Worm (Caenorhabditis elegans): ENCODE data around the gene col-145.

col-145 gene

DNA sequence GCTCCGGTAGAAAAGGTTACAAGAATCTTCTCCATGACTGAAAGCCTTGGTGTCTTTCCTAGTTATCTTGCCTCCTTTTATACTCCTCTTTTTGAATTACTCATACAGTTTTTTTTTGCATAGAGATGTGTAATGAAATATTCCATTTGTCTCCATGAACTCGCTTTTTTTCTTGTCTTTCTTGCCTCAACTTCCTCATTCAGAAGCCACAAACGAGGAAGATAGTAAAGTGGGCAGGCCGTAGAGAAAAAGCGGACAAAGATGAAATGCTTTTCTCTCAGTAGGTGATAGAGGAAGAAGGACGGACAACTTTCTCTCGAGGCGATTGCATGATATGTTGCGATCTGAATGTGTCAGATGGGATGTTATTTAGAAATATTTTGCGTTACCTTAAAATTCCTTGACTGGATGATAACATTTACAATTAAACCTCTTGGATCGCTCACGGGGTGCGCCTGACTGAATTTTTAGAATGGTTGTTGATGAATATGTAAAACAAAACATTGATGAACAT, at the start of gene col-145:
Gene col-145, minus strand, starts transcription at position 51 of the 514 bp plus-strand sequence.
- TF ChIP-seq nhr-48 (tag; optimal IDR thresholded peaks at IDR 0.05) (no peak), T20F7.1 (GFP tag; optimal IDR thresholded peaks at IDR 0.05) (no peak), R02D3.7 (tag; optimal IDR thresholded peaks at IDR 0.05) (no peak), lin-13 (GFP tag; optimal IDR thresholded peaks at IDR 0.05) (no peak), zfp-2 (tag; optimal IDR thresholded peaks at IDR 0.05) (no peak), F49E8.2 (tag; optimal IDR thresholded peaks at IDR 0.05; ENCODE audit: borderline replicate concordance) (no peak), zag-1 (tag; optimal IDR thresholded peaks at IDR 0.05) (no peak), unc-130 (GFP tag; optimal IDR thresholded peaks at IDR 0.05) (no peak), lin-1 (GFP tag; IDR thresholded peaks at IDR 0.05) (no peak), snpc-4 (tag; optimal IDR thresholded peaks at IDR 0.05) (no peak), pqm-1 (tag; optimal IDR thresholded peaks at IDR 0.05) (no peak), sdz-12 (GFP tag; optimal IDR thresholded peaks at IDR 0.05) (no peak), daf-16 (GFP tag; optimal IDR thresholded peaks at IDR 0.05) (no peak), daf-16 (tag; optimal IDR thresholded peaks at IDR 0.05) (no peak), vab-7 (GFP tag; IDR thresholded peaks at IDR 0.05) (no peak)

DNA sequence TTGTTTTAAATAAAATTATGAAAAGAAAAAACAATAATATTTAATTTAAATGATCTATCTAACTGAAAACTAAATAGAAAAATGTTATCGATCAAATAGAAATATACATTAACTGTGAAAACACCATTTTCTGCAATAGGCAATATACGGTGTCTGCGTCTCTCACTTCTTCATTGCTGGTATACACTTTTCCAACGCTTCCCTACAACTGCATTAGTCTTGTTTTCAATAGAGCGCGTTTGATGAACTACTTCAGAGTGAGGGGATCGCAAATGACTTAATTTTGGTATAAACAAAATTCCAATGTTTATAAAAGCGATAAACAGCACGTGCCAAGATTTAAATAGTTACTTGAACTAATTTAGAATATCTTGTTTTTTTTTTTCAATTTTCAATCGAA, 49.7 kb upstream of the col-145 start:
- TF ChIP-seq mxl-3 (GFP tag; optimal IDR thresholded peaks at IDR 0.05): peak; percentile 41
- TF ChIP-seq nhr-25 (tag; optimal IDR thresholded peaks at IDR 0.05; ENCODE audit: borderline replicate concordance, insufficient read depth): peak; percentile 30
- TF ChIP-seq daf-8 (GFP tag; IDR thresholded peaks at IDR 0.05): no peak
- TF ChIP-seq F26F4.8 (GFP tag; conservative IDR thresholded peaks at IDR 0.05): no peak
- peak; percentile 47 for TF ChIP-seq rbr-2 (tag; optimal IDR thresholded peaks at IDR 0.05)
- peak; percentile 72 for TF ChIP-seq pqm-1 (tag; optimal IDR thresholded peaks at IDR 0.05)
- no peak for TF ChIP-seq tra-1 (GFP tag; IDR thresholded peaks at IDR 0.05)
- TF ChIP-seq hlh-30 (tag; optimal IDR thresholded peaks at IDR 0.05; ENCODE audit: insufficient read depth): peak; percentile 44
- no peak for TF ChIP-seq fkh-10 (GFP tag; optimal IDR thresholded peaks at IDR 0.05)
- TF ChIP-seq dpl-1 (GFP tag; optimal IDR thresholded peaks at IDR 0.05): peak; percentile 64
- no peak for TF ChIP-seq egl-27 (tag; optimal IDR thresholded peaks at IDR 0.05)
- TF ChIP-seq nhr-6 (tag; optimal IDR thresholded peaks at IDR 0.05): peak; percentile 17
- TF ChIP-seq ces-1 (GFP tag; optimal IDR thresholded peaks at IDR 0.05): peak; percentile 60
- peak; percentile 43 for TF ChIP-seq nhr-11 (tag; optimal IDR thresholded peaks at IDR 0.05)
- peak in 1 of 2 experiments; percentile 33 for TF ChIP-seq hif-1 (tag; optimal IDR thresholded peaks at IDR 0.05)
- TF ChIP-seq daf-16 (GFP tag; optimal IDR thresholded peaks at IDR 0.05): no peak
- TF ChIP-seq daf-16 (tag; optimal IDR thresholded peaks at IDR 0.05): peak; percentile 81
- TF ChIP-seq lin-29 (GFP tag; IDR thresholded peaks at IDR 0.05): no peak
- peak; percentile 72 for TF ChIP-seq nhr-77 (tag; optimal IDR thresholded peaks at IDR 0.05)
- peak; percentile 82 for TF ChIP-seq lin-38 (GFP tag; IDR thresholded peaks at IDR 0.05)
- no peak for TF ChIP-seq Y48G9A.11 (GFP tag; IDR thresholded peaks at IDR 0.05)
- TF ChIP-seq T20F7.1 (GFP tag; optimal IDR thresholded peaks at IDR 0.05): peak; percentile 47
- TF ChIP-seq lsy-2 (tag; optimal IDR thresholded peaks at IDR 0.05): peak in 1 of 2 experiments; percentile 83
- TF ChIP-seq Y105C5A.15 (GFP tag; IDR thresholded peaks at IDR 0.05): no peak
- peak; percentile 86 for TF ChIP-seq dve-1 (tag; optimal IDR thresholded peaks at IDR 0.05; ENCODE audit: insufficient read depth)
- TF ChIP-seq jun-1 (tag; optimal IDR thresholded peaks at IDR 0.05): no peak
- peak; percentile 66 for TF ChIP-seq mes-2 (tag; optimal IDR thresholded peaks at IDR 0.05; ENCODE audit: poor library complexity, severe bottlenecking)
- no peak for TF ChIP-seq nhr-10 (tag; optimal IDR thresholded peaks at IDR 0.05)
- TF ChIP-seq hmg-1.1 (GFP tag; IDR thresholded peaks at IDR 0.05): peak; percentile 72
- no peak for TF ChIP-seq spr-3 (GFP tag; optimal IDR thresholded peaks at IDR 0.05)
- peak; percentile 93 for TF ChIP-seq nhr-28 (tag; optimal IDR thresholded peaks at IDR 0.05)
- TF ChIP-seq nhr-102 (tag; optimal IDR thresholded peaks at IDR 0.05): no peak
- no peak for TF ChIP-seq madf-5 (GFP tag; IDR thresholded peaks at IDR 0.05)
- TF ChIP-seq cey-2 (tag; optimal IDR thresholded peaks at IDR 0.05; ENCODE audit: borderline replicate concordance, insufficient read depth): no peak
- TF ChIP-seq nhr-237 (tag; optimal IDR thresholded peaks at IDR 0.05): no peak
- peak in 1 of 2 experiments; percentile 44 for TF ChIP-seq mdl-1 (tag; optimal IDR thresholded peaks at IDR 0.05)
- no peak for TF ChIP-seq pha-4 (GFP tag; IDR thresholded peaks at IDR 0.05)
- TF ChIP-seq pha-4 (tag; optimal IDR thresholded peaks at IDR 0.05): peak; percentile 64
